Worm (Caenorhabditis elegans) whole organism, L2 larva: ENCODE results near the gene DH11.2.

Experiments used
- C34F6.9 ChIP-seq: fragments of 150-350 bp; optimal IDR thresholded peaks from 2 replicates; lab custom pipeline; 2014; ENCODE audit warnings: missing biosample characterization, missing genetic modification characterization
- F13H6.1 ChIP-seq: sonication (generic microtip); optimal IDR thresholded peaks from 2 replicates; lab custom pipeline; 2016; ENCODE audit warnings: missing genetic modification characterization, missing compliant biosample characterization
- R02D3.7 ChIP-seq: fragments of 150-350 bp; optimal IDR thresholded peaks from 2 replicates; lab custom pipeline; 2014; ENCODE audit warnings: missing biosample characterization, missing genetic modification characterization
- Y55F3AM.14 ChIP-seq: fragments of 200-800 bp; sonication (Bioruptor generic); optimal IDR thresholded peaks from 2 replicates; lab custom pipeline; 2018; ENCODE audit warnings: mild to moderate bottlenecking, missing genetic modification characterization, missing compliant biosample characterization
- alr-1 ChIP-seq: fragments of 150-350 bp; optimal IDR thresholded peaks from 2 replicates; lab custom pipeline; 2014; ENCODE audit warnings: missing biosample characterization, missing genetic modification characterization
- aly-2 ChIP-seq: fragments of 150-350 bp; optimal IDR thresholded peaks from 2 replicates; lab custom pipeline; 2014; ENCODE audit warnings: missing biosample characterization, missing genetic modification characterization
- ama-1 ChIP-seq: fragments of 150-350 bp; optimal IDR thresholded peaks from 2 replicates; lab custom pipeline; 2018; ENCODE audit warnings: inconsistent platforms
- blmp-1 ChIP-seq: sonication (generic microtip); optimal IDR thresholded peaks from 2 replicates; lab custom pipeline; 2017; ENCODE audit warnings: missing genetic modification characterization, mild to moderate bottlenecking, missing compliant biosample characterization, antibody characterized with exemption, moderate library complexity; ENCODE audit not compliant: insufficient read depth
- ceh-82 ChIP-seq: fragments of 150-350 bp; optimal IDR thresholded peaks from 2 replicates; lab custom pipeline; 2014; ENCODE audit warnings: missing biosample characterization, missing genetic modification characterization
- crh-2 ChIP-seq: sonication (generic microtip); optimal IDR thresholded peaks from 2 replicates; lab custom pipeline; 2017; ENCODE audit warnings: missing biosample characterization, missing genetic modification characterization
- elt-1 ChIP-seq: fragments of 150-350 bp; optimal IDR thresholded peaks from 2 replicates; lab custom pipeline; 2014; ENCODE audit warnings: missing biosample characterization, missing genetic modification characterization
- elt-3 ChIP-seq: sonication (generic microtip); optimal IDR thresholded peaks from 2 replicates; lab custom pipeline; 2017; ENCODE audit warnings: missing biosample characterization, missing genetic modification characterization
- fos-1 ChIP-seq: fragments of 150-350 bp; optimal IDR thresholded peaks from 2 replicates; lab custom pipeline; 2014; ENCODE audit warnings: missing biosample characterization, missing genetic modification characterization
- gmeb-1 ChIP-seq: fragments of 150-350 bp; optimal IDR thresholded peaks from 2 replicates; lab custom pipeline; 2014; ENCODE audit warnings: missing biosample characterization, missing genetic modification characterization
- lin-13 ChIP-seq: fragments of 150-350 bp; optimal IDR thresholded peaks from 2 replicates; lab custom pipeline; 2014; ENCODE audit warnings: missing biosample characterization, missing genetic modification reagents, missing genetic modification characterization
- lin-39 ChIP-seq: fragments of 150-350 bp; optimal IDR thresholded peaks from 2 replicates; lab custom pipeline; 2014; ENCODE audit warnings: missing biosample characterization, missing genetic modification reagents, missing genetic modification characterization
- mbf-1 ChIP-seq: sonication (generic microtip); optimal IDR thresholded peaks from 2 replicates; lab custom pipeline; 2017; ENCODE audit warnings: missing biosample characterization, missing genetic modification characterization
- mdl-1 ChIP-seq, 2 experiments: fragments of 150-350 bp in 1 of 2; sonication (generic microtip) in 1 of 2; optimal IDR thresholded peaks; 2 replicates each; lab custom pipeline; 2017; ENCODE audit warnings: missing biosample characterization in 2 of 2, missing genetic modification characterization in 2 of 2
- nhr-10 ChIP-seq: sonication (generic microtip); optimal IDR thresholded peaks from 2 replicates; lab custom pipeline; 2017; ENCODE audit warnings: missing biosample characterization, missing genetic modification characterization
- nhr-11 ChIP-seq: fragments of 150-350 bp; optimal IDR thresholded peaks from 2 replicates; lab custom pipeline; 2014; ENCODE audit warnings: missing biosample characterization, missing genetic modification characterization
- nhr-21 ChIP-seq: fragments of 150-350 bp; optimal IDR thresholded peaks from 2 replicates; lab custom pipeline; 2014; ENCODE audit warnings: missing biosample characterization, missing genetic modification characterization
- nhr-23 ChIP-seq: fragments of 150-350 bp; optimal IDR thresholded peaks from 2 replicates; lab custom pipeline; 2014; ENCODE audit warnings: missing biosample characterization, missing genetic modification reagents, missing genetic modification characterization
- nhr-25 ChIP-seq: fragments of 150-350 bp; sonication (generic microtip); optimal IDR thresholded peaks from 3 replicates; lab custom pipeline; 2014; ENCODE audit warnings: missing biosample characterization, missing genetic modification characterization
- nhr-6 ChIP-seq: fragments of 150-350 bp; optimal IDR thresholded peaks from 2 replicates; lab custom pipeline; 2014; ENCODE audit warnings: missing biosample characterization, missing genetic modification characterization
- nhr-77 ChIP-seq: fragments of 150-350 bp; optimal IDR thresholded peaks from 2 replicates; lab custom pipeline; 2014; ENCODE audit warnings: missing biosample characterization, missing genetic modification characterization
- peb-1 ChIP-seq: fragments of 150-350 bp; optimal IDR thresholded peaks from 2 replicates; lab custom pipeline; 2014; ENCODE audit warnings: missing biosample characterization, missing genetic modification characterization
- sem-4 ChIP-seq: fragments of 150-350 bp; optimal IDR thresholded peaks from 2 replicates; lab custom pipeline; 2014; ENCODE audit warnings: missing biosample characterization, missing genetic modification reagents, missing genetic modification characterization
- snpc-4 ChIP-seq: fragments of 150-350 bp; optimal IDR thresholded peaks from 2 replicates; lab custom pipeline; 2014; ENCODE audit warnings: missing biosample characterization, missing genetic modification characterization
- unc-39 ChIP-seq: fragments of 150-350 bp; optimal IDR thresholded peaks from 2 replicates; lab custom pipeline; 2014; ENCODE audit warnings: missing biosample characterization, missing genetic modification characterization
- ztf-1 ChIP-seq: fragments of 200-800 bp; sonication (Bioruptor generic); conservative IDR thresholded peaks from 2 replicates; pipeline ENCODE4 v1.3.6; 2022; ENCODE audit warnings: missing genetic modification characterization, missing compliant biosample characterization
- ztf-4 ChIP-seq: fragments of 150-350 bp; optimal IDR thresholded peaks from 2 replicates; lab custom pipeline; 2014; ENCODE audit warnings: missing biosample characterization, missing genetic modification characterization

Gene DH11.2

DNA sequence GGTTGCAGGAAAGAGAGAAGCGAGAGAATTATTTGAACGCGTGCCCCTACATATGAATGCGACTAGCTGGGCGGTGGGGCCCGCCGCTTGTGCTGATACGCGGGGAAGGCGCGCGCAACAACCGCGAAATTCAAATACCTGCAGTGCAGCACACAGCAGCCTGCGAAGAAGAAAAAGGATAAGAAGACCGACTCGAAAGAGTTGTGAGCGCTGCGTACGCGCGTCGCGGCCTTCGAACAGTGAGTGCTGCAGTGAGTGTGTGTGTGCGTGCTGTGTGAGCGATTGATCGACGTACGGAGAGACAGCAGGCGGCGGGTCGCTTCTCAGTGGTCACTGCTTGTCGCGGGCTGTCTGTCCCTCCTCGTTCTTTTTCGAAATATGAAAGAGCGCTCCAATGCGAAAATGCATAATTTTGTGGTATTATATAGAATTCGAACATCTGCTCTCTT lies 15.7 kb downstream of the DH11.2 start (continued):
- TF ChIP-seq ztf-1 (GFP tag; lab: Robert Waterston, UW) (no peak), aly-2 (tag; lab: Kevin White, UChicago) (no peak), ama-1 (lab: Kevin White, UChicago) (no peak), snpc-4 (tag; lab: Kevin White, UChicago) (peak; percentile 70), sem-4 (tag; lab: Kevin White, UChicago) (peak; percentile 61), elt-1 (tag; lab: Kevin White, UChicago) (no peak), nhr-21 (tag; lab: Kevin White, UChicago) (peak; percentile 82), F13H6.1 (tag; lab: Kevin White, UChicago) (peak; percentile 95), gmeb-1 (peak; percentile 59), unc-39 (tag; lab: Kevin White, UChicago) (no peak), nhr-11 (tag; lab: Kevin White, UChicago) (no peak), lin-13 (GFP tag; lab: Kevin White, UChicago) (peak; percentile 80), nhr-25 (tag; lab: Kevin White, UChicago) (peak; percentile 50), crh-2 (peak; percentile 80)

DNA sequence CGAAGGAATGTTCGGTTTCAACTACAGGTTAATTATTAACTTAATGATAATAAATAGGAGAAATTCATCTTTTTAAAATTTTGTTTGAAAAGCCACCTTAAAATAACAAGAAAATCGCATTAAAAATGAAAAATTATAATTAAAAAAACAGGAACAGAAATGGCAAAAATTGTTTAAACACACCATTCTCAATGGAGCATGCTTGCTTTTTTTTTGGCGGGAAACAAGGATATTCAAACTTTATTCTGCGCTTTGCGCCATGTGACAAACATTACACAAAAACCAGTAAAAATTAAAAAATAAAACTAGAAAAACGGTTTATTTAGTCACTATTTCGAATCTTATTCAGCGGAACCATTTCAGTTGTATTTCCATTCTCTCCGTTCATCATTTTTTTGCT lies 16.1 kb downstream of the DH11.2 start:
- TF ChIP-seq nhr-23 (tag; lab: Kevin White, UChicago) = no peak
- TF ChIP-seq mdl-1 (tag; optimal IDR thresholded peaks at IDR 0.05; lab: Kevin White, UChicago) = no peak
- no peak for TF ChIP-seq nhr-6 (tag; lab: Kevin White, UChicago)
- TF ChIP-seq ztf-4 (tag; lab: Kevin White, UChicago) = no peak
- no peak for TF ChIP-seq C34F6.9

DNA sequence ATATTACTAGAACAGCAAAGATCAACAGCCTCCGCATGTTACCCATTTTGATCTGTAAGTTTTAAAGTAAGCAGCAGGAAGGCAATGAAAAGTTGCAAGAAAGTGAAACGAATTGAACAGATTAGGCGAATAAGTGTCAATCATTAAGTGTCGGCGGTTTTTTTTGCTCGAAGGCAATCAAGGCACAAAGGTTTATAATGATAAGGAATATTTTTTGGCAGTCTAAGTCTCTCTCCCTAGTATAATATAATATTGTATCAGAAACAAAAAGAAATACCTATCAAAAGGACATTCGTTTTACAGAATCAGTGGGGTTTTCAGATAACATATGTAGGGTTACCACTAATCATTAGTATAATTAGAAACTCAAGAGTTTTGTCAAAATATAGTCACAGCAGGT lies 20.0 kb downstream of the DH11.2 start, which contains the start of gene nrf-6:
nrf-6 (minus strand) TSS at position 52 of the 400 bp plus-strand sequence.
- TF ChIP-seq fos-1 (tag; lab: Kevin White, UChicago) = peak; percentile 56
- no peak for TF ChIP-seq alr-1 (tag; lab: Kevin White, UChicago)

DNA sequence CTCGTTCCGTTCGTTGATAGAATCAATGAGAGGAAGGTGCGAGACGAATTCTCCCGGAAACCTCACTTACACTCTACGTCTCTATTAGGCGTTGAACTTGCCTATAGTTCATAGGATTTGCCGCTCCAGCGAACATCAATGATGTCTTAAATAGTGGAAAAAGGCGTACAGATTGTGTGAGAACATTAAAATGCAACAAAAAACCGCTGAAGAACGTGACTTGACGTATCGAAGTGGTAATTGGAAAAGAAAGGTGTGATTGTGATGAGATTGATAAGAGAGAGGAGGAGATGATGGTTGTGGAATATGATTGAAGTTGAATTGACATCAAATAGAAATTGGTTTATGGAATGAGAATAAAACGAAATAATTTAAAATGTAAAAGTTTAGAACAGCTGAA lies 21.4 kb downstream of the DH11.2 start:
- TF ChIP-seq fos-1 (tag; lab: Kevin White, UChicago) (peak; percentile 46), alr-1 (tag; lab: Kevin White, UChicago) (no peak)

DNA sequence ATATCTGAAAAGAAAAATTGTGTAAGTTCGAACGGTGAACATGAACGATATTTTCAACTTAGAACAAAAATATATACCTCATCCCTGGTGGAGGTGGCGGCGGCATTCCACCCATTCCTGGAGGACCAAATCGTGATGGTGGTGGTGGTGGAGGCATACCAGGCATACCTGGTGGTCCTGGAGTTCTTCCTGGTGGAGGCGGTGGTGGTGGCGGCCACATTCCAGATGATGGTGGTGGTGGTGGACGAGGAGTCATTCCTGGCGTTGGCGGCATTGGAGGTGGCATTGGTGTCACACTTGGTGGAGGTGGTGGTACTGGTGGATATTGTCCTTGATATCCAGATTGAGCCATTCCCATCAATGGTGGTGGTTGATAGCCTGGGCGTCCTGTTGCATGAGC lies 22.0 kb downstream of the DH11.2 start:
- TF ChIP-seq gmeb-1 (no peak), nhr-10 (tag; lab: Kevin White, UChicago) (no peak), C34F6.9 (no peak), elt-1 (tag; lab: Kevin White, UChicago) (no peak), nhr-77 (tag; lab: Kevin White, UChicago) (no peak), elt-3 (tag; lab: Kevin White, UChicago) (no peak), ceh-82 (tag; lab: Kevin White, UChicago) (no peak), blmp-1 (tag; lab: Kevin White, UChicago) (no peak)

DNA sequence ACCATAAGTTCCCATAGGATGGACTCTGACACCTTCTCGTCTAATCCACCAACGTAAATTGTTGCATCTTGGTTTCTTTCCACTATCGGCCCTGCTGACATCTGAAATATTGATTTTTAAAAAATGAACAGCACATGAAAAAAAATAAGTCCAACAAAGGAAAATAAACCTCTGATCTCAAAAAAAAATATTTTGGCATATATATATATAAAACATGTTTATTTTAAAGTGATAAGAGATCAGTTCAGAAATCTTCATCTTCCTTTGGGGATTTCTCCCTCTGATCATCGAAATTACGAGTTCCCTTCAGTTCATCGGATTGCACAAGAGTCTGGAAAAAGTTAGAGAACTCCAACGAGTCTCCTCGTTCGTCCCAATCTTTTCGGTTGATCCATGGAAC lies 23.1 kb downstream of the DH11.2 start, which contains the start of gene sap-49:
sap-49 (minus strand) TSS at position 101 of the 400 bp plus-strand sequence.
- no peak for TF ChIP-seq lin-39 (tag; lab: Kevin White, UChicago)
- TF ChIP-seq nhr-11 (tag; lab: Kevin White, UChicago) = no peak
- no peak for TF ChIP-seq nhr-25 (tag; lab: Kevin White, UChicago)
- TF ChIP-seq elt-1 (tag; lab: Kevin White, UChicago) = no peak
- no peak for TF ChIP-seq gmeb-1
- TF ChIP-seq nhr-77 (tag; lab: Kevin White, UChicago) = no peak
- TF ChIP-seq mdl-1 (tag; optimal IDR thresholded peaks at IDR 0.05; lab: Kevin White, UChicago) = no peak
- TF ChIP-seq fos-1 (tag; lab: Kevin White, UChicago) = no peak
- TF ChIP-seq peb-1 (tag; lab: Kevin White, UChicago) = no peak
- TF ChIP-seq R02D3.7 (tag; lab: Kevin White, UChicago) = no peak
- TF ChIP-seq Y55F3AM.14 (GFP tag; lab: Kevin White, UChicago) = no peak
- no peak for TF ChIP-seq lin-13 (GFP tag; lab: Kevin White, UChicago)
- TF ChIP-seq C34F6.9 = no peak
- TF ChIP-seq mbf-1 (tag; lab: Kevin White, UChicago) = no peak
